Worm (Caenorhabditis elegans) whole organism, late embryonic: ENCODE data around the gene rpn-6.1.

Source experiments
- C08G9.2 ChIP-seq: sonication (generic microtip); optimal IDR thresholded peaks from 2 replicates; lab custom pipeline; 2016; ENCODE audit warnings: mild to moderate bottlenecking, missing genetic modification characterization, moderate library complexity, missing compliant biosample characterization
- Y22D7AL.16 ChIP-seq: sonication (generic microtip); optimal IDR thresholded peaks from 2 replicates; lab custom pipeline; 2016; ENCODE audit warnings: missing genetic modification characterization, missing compliant biosample characterization
- ama-1 ChIP-seq: fragments of 150-350 bp; optimal IDR thresholded peaks from 2 replicates; lab custom pipeline; 2014
- ceh-30 ChIP-seq: fragments of 150-350 bp; optimal IDR thresholded peaks from 2 replicates; lab custom pipeline; 2014; ENCODE audit warnings: missing biosample characterization, missing genetic modification characterization
- eyg-1 ChIP-seq: sonication (generic microtip); optimal IDR thresholded peaks from 2 replicates; lab custom pipeline; 2016; ENCODE audit warnings: missing genotype, missing genetic modification characterization, missing compliant biosample characterization
- lin-11 ChIP-seq: fragments of 200-800 bp; sonication (Bioruptor generic); optimal IDR thresholded peaks from 2 replicates; lab custom pipeline; 2018; ENCODE audit warnings: mild to moderate bottlenecking, missing genetic modification characterization, missing compliant biosample characterization
- nfya-1 ChIP-seq: sonication (generic microtip); optimal IDR thresholded peaks from 2 replicates; lab custom pipeline; 2017; ENCODE audit warnings: missing genetic modification characterization, mild to moderate bottlenecking, missing compliant biosample characterization, antibody characterized with exemption, moderate library complexity
- nhr-11 ChIP-seq: fragments of 150-350 bp; optimal IDR thresholded peaks from 2 replicates; lab custom pipeline; 2014; ENCODE audit warnings: missing biosample characterization, missing genetic modification characterization
- pat-9 ChIP-seq: fragments of 200-800 bp; sonication (Bioruptor generic); optimal IDR thresholded peaks from 2 replicates; lab custom pipeline; 2018; ENCODE audit warnings: mild to moderate bottlenecking, missing genetic modification characterization, moderate library complexity, missing compliant biosample characterization
- tbx-2 ChIP-seq: sonication (generic microtip); optimal IDR thresholded peaks from 2 replicates; lab custom pipeline; 2016; ENCODE audit warnings: missing genetic modification characterization, missing compliant biosample characterization

DNA sequence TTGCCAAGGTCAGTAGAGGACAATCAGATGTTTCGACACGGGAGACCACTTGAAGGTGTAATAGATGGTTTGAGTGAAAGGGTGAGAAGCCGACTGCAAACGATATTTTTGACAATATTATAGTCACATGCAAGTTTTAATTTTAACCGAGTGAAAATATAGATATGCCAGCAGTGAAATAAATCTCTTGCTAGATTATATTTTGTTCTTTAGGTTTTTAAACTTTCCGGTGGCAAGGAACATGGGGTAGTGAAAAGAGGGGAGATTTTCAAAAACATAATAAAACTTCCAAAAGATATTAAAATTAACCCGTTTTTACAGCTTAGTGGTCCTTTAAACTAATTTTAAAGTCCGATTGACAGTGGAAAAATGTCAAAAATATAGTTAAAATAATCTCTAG is 43.5 kb upstream of the rpn-6.1 start, which contains the start of gene C06E8.5:
- TF ChIP-seq lin-11 (tag; lab: Kevin White, UChicago): no peak
- no peak for TF ChIP-seq nhr-11 (tag; lab: Kevin White, UChicago)
- TF ChIP-seq pat-9 (tag; lab: Kevin White, UChicago): no peak
- TF ChIP-seq ama-1 (lab: Kevin White, UChicago): no peak
- no peak for TF ChIP-seq tbx-2 (tag; lab: Kevin White, UChicago)
- TF ChIP-seq eyg-1: no peak
- TF ChIP-seq ceh-30 (tag; lab: Kevin White, UChicago): no peak
- TF ChIP-seq Y22D7AL.16 (tag; lab: Kevin White, UChicago): no peak
- no peak for TF ChIP-seq nfya-1 (tag; lab: Kevin White, UChicago)
- TF ChIP-seq C08G9.2 (tag; lab: Kevin White, UChicago): no peak
